Fruit fly (Drosophila melanogaster): ENCODE results near the gene Trmt112.

DNA sequence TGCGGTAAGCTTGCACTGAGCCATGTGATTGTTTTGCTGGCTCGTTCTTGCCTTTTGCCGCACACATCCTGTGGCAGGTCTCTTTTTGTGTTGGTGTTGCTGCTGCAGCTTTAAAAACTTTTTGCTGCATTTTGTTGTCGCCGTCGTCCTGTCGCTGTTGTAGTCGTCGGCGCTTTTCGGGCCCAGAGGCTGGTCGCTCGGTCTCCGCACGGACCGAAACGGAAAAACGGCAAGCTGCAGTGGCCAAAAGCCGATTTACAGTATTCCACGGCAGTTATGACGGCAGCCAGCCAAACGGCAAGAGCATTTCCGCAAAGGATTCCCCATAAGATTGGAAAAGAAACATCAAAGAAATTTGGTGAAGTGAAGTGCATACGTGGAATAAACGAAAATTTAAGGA, 3.5 kb upstream of the Trmt112 start, which contains the start of gene CG43219:
- TF ChIP-seq CG1620 (GFP tag; optimal IDR thresholded peaks at IDR 0.05) = no peak
- no peak for TF ChIP-seq ovo (GFP tag; optimal IDR thresholded peaks at IDR 0.05)
- TF ChIP-seq bab1 (GFP tag; optimal IDR thresholded peaks at IDR 0.05) = no peak
- TF ChIP-seq kay (GFP tag; ENCODE audit: borderline replicate concordance) = no peak
- TF ChIP-seq Mnt (GFP tag; optimal IDR thresholded peaks at IDR 0.05) = no peak
- TF ChIP-seq cnc (optimal IDR thresholded peaks at IDR 0.05) = no peak
- TF ChIP-seq Crg-1 (GFP tag; optimal IDR thresholded peaks at IDR 0.05) = no peak
- no peak for TF ChIP-seq Clk (GFP tag; optimal IDR thresholded peaks at IDR 0.05)
- TF ChIP-seq CG11617 (GFP tag; optimal IDR thresholded peaks at IDR 0.05) = no peak
- TF ChIP-seq CG5204 (GFP tag; optimal IDR thresholded peaks at IDR 0.05) = no peak
- no peak for TF ChIP-seq pad (GFP tag; optimal IDR thresholded peaks at IDR 0.05)
- no peak for TF ChIP-seq cic (GFP tag; optimal IDR thresholded peaks at IDR 0.05)
- no peak for TF ChIP-seq CG33017 (tag; optimal IDR thresholded peaks at IDR 0.05)
